Worm (Caenorhabditis elegans) whole organism, mixed stage, embryonic: ENCODE measurements around the gene irld-51.

Experiments
- M03D4.4 ChIP-seq: sonication (generic microtip); optimal IDR thresholded peaks from 2 replicates; lab custom pipeline; 2017; ENCODE audit warnings: mild to moderate bottlenecking, missing genetic modification characterization, missing compliant biosample characterization
- bed-3 ChIP-seq: fragments of 200-800 bp; sonication (Bioruptor generic); optimal IDR thresholded peaks from 3 replicates; lab custom pipeline; 2018; ENCODE audit warnings: mild to moderate bottlenecking, missing genetic modification characterization, moderate library complexity, missing compliant biosample characterization
- blmp-1 ChIP-seq: fragments of 150-350 bp; optimal IDR thresholded peaks from 2 replicates; lab custom pipeline; 2014; ENCODE audit warnings: missing biosample characterization, missing genetic modification characterization
- ces-1 ChIP-seq: fragments of 150-350 bp; optimal IDR thresholded peaks from 2 replicates; lab custom pipeline; 2014; ENCODE audit warnings: missing biosample characterization, missing genetic modification reagents, missing genetic modification characterization
- cnd-1 ChIP-seq: fragments of 200-800 bp; sonication (Bioruptor generic); optimal IDR thresholded peaks from 2 replicates; lab custom pipeline; 2018; ENCODE audit warnings: mild to moderate bottlenecking, missing genetic modification characterization, missing compliant biosample characterization
- drap-1 ChIP-seq: fragments of 200-800 bp; sonication (Bioruptor generic); optimal IDR thresholded peaks from 3 replicates; lab custom pipeline; 2018; ENCODE audit warnings: mild to moderate bottlenecking, missing genetic modification characterization, missing compliant biosample characterization
- elt-1 ChIP-seq: sonication (generic microtip); optimal IDR thresholded peaks from 2 replicates; lab custom pipeline; 2017; ENCODE audit warnings: missing genetic modification characterization, mild to moderate bottlenecking, missing compliant biosample characterization, antibody characterized with exemption, moderate library complexity, borderline replicate concordance; ENCODE audit not compliant: insufficient read depth
- elt-3 ChIP-seq: fragments of 150-350 bp; optimal IDR thresholded peaks from 2 replicates; lab custom pipeline; 2014; ENCODE audit warnings: missing biosample characterization, missing genetic modification characterization
- flh-1 ChIP-seq: fragments of 200-800 bp; sonication (Bioruptor generic); optimal IDR thresholded peaks from 2 replicates; lab custom pipeline; 2018; ENCODE audit warnings: mild to moderate bottlenecking, missing genetic modification characterization, moderate library complexity, missing compliant biosample characterization
- ham-2 ChIP-seq: fragments of 200-800 bp; sonication (Bioruptor generic); optimal IDR thresholded peaks from 2 replicates; lab custom pipeline; 2018; ENCODE audit warnings: mild to moderate bottlenecking, missing genetic modification characterization, missing compliant biosample characterization
- hlh-1 ChIP-seq: fragments of 150-350 bp; optimal IDR thresholded peaks from 2 replicates; lab custom pipeline; 2014; ENCODE audit warnings: missing biosample characterization, missing genetic modification reagents, missing genetic modification characterization
- lin-13 ChIP-seq: fragments of 150-350 bp; optimal IDR thresholded peaks from 2 replicates; lab custom pipeline; 2014; ENCODE audit warnings: missing biosample characterization, missing genetic modification characterization
- lin-32 ChIP-seq: fragments of 200-800 bp; sonication (Bioruptor generic); optimal IDR thresholded peaks from 2 replicates; lab custom pipeline; 2018; ENCODE audit warnings: mild to moderate bottlenecking, missing genetic modification characterization, missing compliant biosample characterization
- lsy-2 ChIP-seq: fragments of 150-350 bp; optimal IDR thresholded peaks from 2 replicates; lab custom pipeline; 2014; ENCODE audit warnings: missing biosample characterization, missing genetic modification characterization
- mab-5 ChIP-seq: fragments of 150-350 bp; optimal IDR thresholded peaks from 2 replicates; lab custom pipeline; 2014; ENCODE audit warnings: missing biosample characterization, missing genetic modification characterization
- mep-1 ChIP-seq: fragments of 150-350 bp; optimal IDR thresholded peaks from 2 replicates; lab custom pipeline; 2017; ENCODE audit warnings: missing biosample characterization, missing genetic modification reagents, missing genetic modification characterization, inconsistent platforms
- mls-2 ChIP-seq: sonication (generic microtip); optimal IDR thresholded peaks from 2 replicates; lab custom pipeline; 2016; ENCODE audit warnings: mild to moderate bottlenecking, missing genetic modification characterization, moderate library complexity, missing compliant biosample characterization
- nhr-12 ChIP-seq: fragments of 150-350 bp; optimal IDR thresholded peaks from 2 replicates; lab custom pipeline; 2014; ENCODE audit warnings: missing biosample characterization, missing genetic modification characterization
- nhr-2 ChIP-seq: fragments of 150-350 bp; optimal IDR thresholded peaks from 2 replicates; lab custom pipeline; 2014; ENCODE audit warnings: missing biosample characterization, missing genetic modification characterization
- nhr-237 ChIP-seq: fragments of 150-350 bp; optimal IDR thresholded peaks from 2 replicates; lab custom pipeline; 2014; ENCODE audit warnings: missing biosample characterization, missing genetic modification characterization
- nhr-76 ChIP-seq: sonication (generic microtip); optimal IDR thresholded peaks from 2 replicates; lab custom pipeline; 2017; ENCODE audit warnings: missing biosample characterization, missing genetic modification characterization
- pha-4 ChIP-seq: fragments of 150-350 bp; optimal IDR thresholded peaks from 2 replicates; lab custom pipeline; 2018; ENCODE audit warnings: missing biosample characterization, missing genetic modification reagents, missing genetic modification characterization
- sem-2 ChIP-seq: fragments of 200-800 bp; sonication (Bioruptor generic); optimal IDR thresholded peaks from 2 replicates; lab custom pipeline; 2018; ENCODE audit warnings: mild to moderate bottlenecking, missing genetic modification characterization, missing compliant biosample characterization
- snpc-4 ChIP-seq: fragments of 150-350 bp; optimal IDR thresholded peaks from 2 replicates; lab custom pipeline; 2014; ENCODE audit warnings: missing biosample characterization, missing genetic modification characterization
- sptf-1 ChIP-seq: sonication (generic microtip); optimal IDR thresholded peaks from 2 replicates; lab custom pipeline; 2017; ENCODE audit warnings: mild to moderate bottlenecking, missing genetic modification characterization, moderate library complexity, missing compliant biosample characterization
- tbx-8 ChIP-seq: fragments of 200-800 bp; sonication (Bioruptor generic); optimal IDR thresholded peaks from 2 replicates; lab custom pipeline; 2018; ENCODE audit warnings: mild to moderate bottlenecking, missing genetic modification characterization, moderate library complexity, missing compliant biosample characterization
- unc-120 ChIP-seq: sonication (generic microtip); optimal IDR thresholded peaks from 2 replicates; lab custom pipeline; 2017; ENCODE audit warnings: missing genetic modification characterization, missing compliant biosample characterization; ENCODE audit not compliant: poor library complexity, severe bottlenecking
- unc-62 ChIP-seq: fragments of 150-350 bp; optimal IDR thresholded peaks from 2 replicates; lab custom pipeline; 2014; ENCODE audit warnings: missing biosample characterization, missing genetic modification reagents, missing genetic modification characterization
- zip-8 ChIP-seq: fragments of 150-350 bp; optimal IDR thresholded peaks from 2 replicates; lab custom pipeline; 2014; ENCODE audit warnings: missing biosample characterization, missing genetic modification characterization
- ztf-11 ChIP-seq: fragments of 150-350 bp; optimal IDR thresholded peaks from 2 replicates; lab custom pipeline; 2014; ENCODE audit warnings: missing biosample characterization, missing genetic modification characterization

Gene irld-51

DNA sequence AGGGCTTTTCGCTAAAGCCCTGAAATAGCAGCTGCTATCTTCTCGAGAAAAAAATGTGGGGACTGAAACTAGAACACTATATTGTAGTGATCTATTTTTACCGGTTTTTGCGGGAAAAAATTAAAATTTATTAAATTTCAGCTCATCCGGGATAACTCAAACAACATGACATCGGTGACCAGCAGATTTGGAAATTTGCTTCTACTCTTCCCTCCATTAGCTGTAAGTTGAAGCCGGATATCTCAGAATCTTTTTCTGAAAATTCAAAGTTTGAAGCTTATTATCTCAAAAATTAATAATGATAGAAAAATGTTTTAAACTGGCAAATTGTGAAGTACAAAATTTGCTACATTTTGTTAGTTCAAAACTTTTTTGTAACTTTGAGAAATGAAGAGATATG, 31.9 kb upstream of the irld-51 start:
- no peak for TF ChIP-seq sptf-1
- no peak for TF ChIP-seq snpc-4 (tag; lab: Kevin White, UChicago)
- no peak for TF ChIP-seq nhr-12 (tag; lab: Kevin White, UChicago)
- no peak for TF ChIP-seq nhr-2 (tag; lab: Kevin White, UChicago)
- TF ChIP-seq nhr-237 (tag; lab: Kevin White, UChicago) = no peak
- no peak for TF ChIP-seq sem-2 (GFP tag; lab: Kevin White, UChicago)
- TF ChIP-seq elt-1 (tag; lab: Kevin White, UChicago) = no peak
- no peak for TF ChIP-seq lin-32
- no peak for TF ChIP-seq nhr-76 (tag; lab: Kevin White, UChicago)

DNA sequence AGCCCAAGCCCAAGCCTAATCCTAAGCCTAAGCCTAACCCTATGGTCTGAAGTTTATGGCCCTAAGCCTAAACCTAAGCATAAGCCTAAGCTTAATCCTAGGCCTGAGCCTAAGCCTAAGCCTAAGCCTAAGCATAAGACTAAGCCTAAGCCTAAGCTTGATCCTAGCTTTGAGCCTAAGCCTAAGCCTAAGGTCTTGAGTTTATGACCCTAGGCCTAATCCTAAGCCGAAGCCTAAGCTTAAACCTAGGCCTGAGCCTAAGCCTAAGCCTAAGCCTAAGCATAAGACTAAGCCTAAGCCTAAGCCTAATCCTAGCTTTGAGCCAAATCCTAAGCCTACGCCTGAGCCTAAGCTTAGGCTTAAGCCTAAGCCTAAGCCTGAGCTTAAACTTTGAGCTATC, 26.5 kb upstream of the irld-51 start:
- no peak for TF ChIP-seq mls-2 (tag; lab: Kevin White, UChicago)
- peak; percentile 36 for TF ChIP-seq ham-2 (GFP tag; lab: Kevin White, UChicago)

DNA sequence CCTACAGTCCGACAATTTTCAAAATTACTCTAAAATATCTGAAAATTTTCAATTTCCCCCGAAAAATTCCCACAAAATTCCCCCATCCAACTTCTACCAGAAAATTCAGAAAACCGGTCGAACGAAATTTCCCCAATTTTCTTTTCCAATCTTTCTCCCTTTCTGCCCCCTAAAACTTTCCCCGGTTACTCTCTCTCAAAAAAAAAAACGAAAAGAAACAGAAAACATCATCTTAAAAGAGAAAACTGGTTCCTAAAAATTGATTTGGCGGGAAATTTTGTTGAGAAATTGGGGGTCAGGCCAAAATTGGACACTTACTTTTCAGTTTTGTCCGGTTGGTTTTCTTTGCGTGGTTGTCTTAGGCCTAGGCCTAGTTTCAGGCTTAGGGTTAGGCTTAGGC, 25.1 kb upstream of the irld-51 start:
- no peak for TF ChIP-seq lin-13 (tag; lab: Kevin White, UChicago)
- no peak for TF ChIP-seq zip-8 (tag; lab: Kevin White, UChicago)
- no peak for TF ChIP-seq lin-32
- TF ChIP-seq mls-2 (tag; lab: Kevin White, UChicago) = no peak
- no peak for TF ChIP-seq lsy-2 (tag; lab: Kevin White, UChicago)
- no peak for TF ChIP-seq elt-1 (tag; lab: Kevin White, UChicago)
- no peak for TF ChIP-seq sptf-1
- TF ChIP-seq flh-1 (GFP tag; lab: Kevin White, UChicago) = no peak
- no peak for TF ChIP-seq ces-1 (GFP tag; lab: Kevin White, UChicago)
- TF ChIP-seq elt-3 = no peak
- no peak for TF ChIP-seq ham-2 (GFP tag; lab: Kevin White, UChicago)
- TF ChIP-seq drap-1 (GFP tag; lab: Kevin White, UChicago) = no peak
- no peak for TF ChIP-seq pha-4 (tag; lab: Kevin White, UChicago)
- no peak for TF ChIP-seq blmp-1 (tag; lab: Kevin White, UChicago)
- TF ChIP-seq cnd-1 (tag; lab: Kevin White, UChicago) = no peak
- no peak for TF ChIP-seq nhr-237 (tag; lab: Kevin White, UChicago)

DNA sequence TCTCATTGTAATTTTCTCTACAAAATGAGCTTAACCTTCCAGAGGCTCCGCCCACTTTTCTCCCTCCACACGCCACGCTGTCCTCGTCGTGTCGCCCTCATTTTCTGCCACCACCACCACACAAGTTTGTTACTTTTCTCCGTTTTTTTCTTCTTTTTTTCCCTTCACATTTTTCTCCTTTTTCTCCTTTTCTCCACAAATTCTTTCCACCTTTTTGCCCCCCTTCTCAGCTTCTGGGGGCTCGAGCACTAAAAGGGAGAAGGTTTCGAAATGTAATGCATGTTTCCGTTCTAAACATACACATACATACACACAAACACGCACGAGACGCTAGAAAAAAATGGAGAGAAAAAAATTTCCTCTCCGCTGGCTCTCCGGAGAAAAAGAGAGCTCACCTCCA, 24.1 kb upstream of the irld-51 start, which contains the start of gene nhr-88:
Gene nhr-88 (plus strand): TSS at position 43 of the 400 bp plus-strand sequence.
- TF ChIP-seq ham-2 (GFP tag; lab: Kevin White, UChicago) (no peak), ces-1 (GFP tag; lab: Kevin White, UChicago) (no peak), nhr-76 (tag; lab: Kevin White, UChicago) (no peak), nhr-12 (tag; lab: Kevin White, UChicago) (no peak), snpc-4 (tag; lab: Kevin White, UChicago) (no peak), lin-13 (tag; lab: Kevin White, UChicago) (no peak), pha-4 (tag; lab: Kevin White, UChicago) (no peak), sptf-1 (peak; percentile 8)

DNA sequence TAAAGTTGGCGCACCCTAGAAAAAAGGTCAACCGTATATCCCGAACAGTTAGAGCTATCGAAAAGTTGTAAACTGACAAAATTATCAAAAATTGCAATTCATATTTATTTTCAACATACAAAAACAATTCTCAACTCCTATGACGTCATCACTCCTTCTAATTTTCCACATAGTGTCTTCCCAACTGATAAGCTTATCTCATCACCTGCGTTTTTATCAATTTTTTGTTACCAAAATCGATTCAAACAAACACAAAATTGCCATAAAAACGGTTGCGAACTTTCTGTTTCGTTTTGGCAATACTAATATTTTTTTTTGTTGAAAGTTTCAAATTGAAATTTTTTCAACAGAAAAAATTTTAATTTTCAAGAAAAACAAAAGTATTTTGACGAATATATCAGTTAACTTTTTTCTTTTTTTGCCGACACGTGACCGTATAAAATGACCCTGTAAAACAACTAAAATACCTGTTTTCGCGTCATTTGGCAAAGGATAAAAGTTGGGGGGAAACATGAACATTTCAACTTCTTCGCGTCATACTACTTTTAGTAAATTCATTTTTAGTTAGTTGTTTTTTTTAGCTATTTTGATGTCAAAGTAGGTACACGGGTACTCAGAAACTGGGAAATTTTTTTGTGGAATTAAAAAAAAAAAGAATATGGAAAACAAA, 23.2 kb upstream of the irld-51 start:
- TF ChIP-seq zip-8 (tag; lab: Kevin White, UChicago) (peak; percentile 87), mab-5 (tag; lab: Kevin White, UChicago) (no peak)
- TF ChIP-seq, all 35 proteins: peak for 1

DNA sequence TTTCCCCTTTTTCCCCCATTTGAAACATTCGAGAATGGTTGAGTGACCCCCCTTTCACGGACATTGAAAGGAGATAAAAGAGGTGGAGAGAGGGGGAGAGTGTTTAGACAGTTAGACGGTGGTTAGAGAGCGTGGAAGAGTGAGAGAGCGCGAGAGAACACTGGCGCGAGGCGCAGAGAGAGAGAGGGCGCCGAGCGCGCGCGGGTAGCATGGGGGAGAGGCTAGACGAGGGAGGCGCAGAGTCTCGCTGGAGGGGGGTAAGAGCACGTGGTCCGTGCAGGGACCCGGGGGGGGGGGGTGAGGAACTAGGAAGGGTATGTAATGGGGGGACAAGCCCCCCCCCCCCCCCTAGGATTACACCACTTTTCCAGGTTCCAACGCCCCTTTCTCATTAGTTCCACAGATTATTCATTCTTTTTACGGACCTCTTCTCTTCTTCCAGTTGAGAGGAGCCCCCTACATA, 21.4 kb upstream of the irld-51 start:
- TF ChIP-seq cnd-1 (tag; lab: Kevin White, UChicago) (no peak), sptf-1 (peak; percentile 69), tbx-8 (GFP tag; lab: Kevin White, UChicago) (no peak), unc-62 (GFP tag; lab: Kevin White, UChicago) (peak; percentile 51), sem-2 (GFP tag; lab: Kevin White, UChicago) (no peak), ham-2 (GFP tag; lab: Kevin White, UChicago) (peak; percentile 68), M03D4.4 (tag; lab: Kevin White, UChicago) (peak; percentile 56), snpc-4 (tag; lab: Kevin White, UChicago) (no peak), nhr-237 (tag; lab: Kevin White, UChicago) (peak; percentile 82), elt-3 (peak; percentile 74), zip-8 (tag; lab: Kevin White, UChicago) (no peak), mls-2 (tag; lab: Kevin White, UChicago) (peak; percentile 62), ztf-11 (peak; percentile 54), mep-1 (tag; lab: Kevin White, UChicago) (peak; percentile 60), hlh-1 (tag; lab: Kevin White, UChicago) (peak; percentile 26), bed-3 (GFP tag; lab: Kevin White, UChicago) (peak; percentile 49), unc-120 (peak; percentile 50), pha-4 (tag; lab: Kevin White, UChicago) (peak; percentile 82), lin-13 (tag; lab: Kevin White, UChicago) (no peak), flh-1 (GFP tag; lab: Kevin White, UChicago) (peak; percentile 15), nhr-2 (tag; lab: Kevin White, UChicago) (no peak), ces-1 (GFP tag; lab: Kevin White, UChicago) (peak; percentile 83), lsy-2 (tag; lab: Kevin White, UChicago) (peak; percentile 43), blmp-1 (tag; lab: Kevin White, UChicago) (peak; percentile 48), mab-5 (tag; lab: Kevin White, UChicago) (no peak)
- TF ChIP-seq, all 35 proteins: peak for 17
